Fruit fly (Drosophila melanogaster) S2 (cell line): ENCODE measurements around the gene LSm-4.

Source experiments
- CG8478 ChIP-seq: fragments of >200 bp; optimal IDR thresholded peaks from 2 replicates; lab custom pipeline; 2018
- CTCF ChIP-seq, 2 experiments: fragments of >200 bp; optimal IDR thresholded peaks; 2 replicates each; lab custom pipeline; 2018

DNA sequence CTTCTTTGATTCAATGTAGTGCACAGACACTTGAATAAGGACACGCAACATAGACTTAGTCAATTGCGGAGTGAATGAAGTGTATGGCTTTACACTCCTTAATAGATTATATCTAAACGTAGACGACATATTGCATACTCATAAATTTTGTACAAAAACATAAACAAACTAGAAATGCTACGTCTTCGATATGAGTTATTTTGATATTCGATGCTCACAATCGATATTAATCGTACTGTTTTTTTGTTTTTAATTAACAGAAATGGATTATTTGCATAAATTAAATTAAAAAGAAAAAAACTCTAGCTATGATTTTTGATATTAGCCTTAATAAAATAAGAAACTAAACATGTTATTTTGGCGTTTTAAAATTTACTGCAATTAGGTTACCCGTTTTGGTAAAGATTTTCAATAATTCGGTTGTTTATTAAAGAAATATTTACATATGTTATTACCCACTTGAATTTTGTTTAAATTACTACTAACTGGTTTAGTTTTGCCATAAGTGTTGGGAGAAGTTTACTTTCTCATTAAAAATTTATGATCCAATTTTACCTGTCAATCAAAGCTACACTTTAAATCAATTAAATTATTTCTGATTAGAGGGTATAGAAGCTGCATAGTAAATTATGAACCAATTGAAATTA is at the start of gene LSm-4, which contains the start of the genes CG17768 and Ir31a:
- TF ChIP-seq CG8478 (lab: Kevin White, UChicago) (no peak), CTCF (optimal IDR thresholded peaks at IDR 0.05; lab: Kevin White, UChicago) (no peak)
